Worm (Caenorhabditis elegans): ENCODE measurements around the gene F25B4.8.

The F25B4.8 gene

DNA sequence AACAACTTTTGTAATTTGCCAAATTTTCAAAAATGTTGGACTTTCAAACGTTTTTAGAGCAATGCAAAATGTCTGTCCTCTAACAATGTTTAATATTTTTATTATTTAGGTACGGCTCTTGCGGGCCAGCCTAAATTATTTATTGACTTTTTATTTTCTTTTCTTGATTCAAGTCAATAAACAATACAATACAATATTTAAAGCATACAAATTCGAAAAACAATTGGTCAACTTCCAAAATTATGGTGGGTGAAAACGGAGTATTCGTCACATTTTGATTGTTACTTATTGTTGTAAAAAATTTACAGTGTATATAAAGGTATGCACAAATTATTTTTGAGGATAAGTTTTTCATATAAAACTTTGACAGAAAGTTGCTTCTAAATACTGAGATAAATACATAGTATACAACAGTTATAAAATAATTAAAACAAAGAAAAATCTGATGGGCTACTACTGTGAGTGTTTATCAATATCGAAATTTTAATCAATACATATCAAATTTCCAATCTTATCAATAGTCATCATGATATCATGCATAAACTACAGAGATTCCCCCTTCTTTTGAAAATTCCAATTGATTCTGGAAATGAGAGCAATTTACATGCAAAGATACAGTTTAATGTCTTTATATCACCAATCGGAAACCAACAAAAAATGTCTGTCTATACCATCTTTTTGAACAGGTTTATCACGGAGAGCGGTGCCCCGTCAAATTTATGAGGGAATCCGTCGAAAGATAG lies at the start of gene F25B4.8:
F25B4.8 (minus strand) TSS at position 51 of the 743 bp plus-strand sequence.
- TF ChIP-seq flh-1 (GFP tag; optimal IDR thresholded peaks at IDR 0.05) (no peak), cnd-1 (tag; optimal IDR thresholded peaks at IDR 0.05) (no peak), lsy-2 (tag; optimal IDR thresholded peaks at IDR 0.05) (no peak), mep-1 (tag; optimal IDR thresholded peaks at IDR 0.05) (no peak), snpc-4 (tag; optimal IDR thresholded peaks at IDR 0.05) (no peak), ztf-11 (tag; optimal IDR thresholded peaks at IDR 0.05) (no peak), hlh-1 (tag; optimal IDR thresholded peaks at IDR 0.05) (no peak), lin-32 (GFP tag; optimal IDR thresholded peaks at IDR 0.05) (no peak), M03D4.4 (tag; optimal IDR thresholded peaks at IDR 0.05) (no peak), sptf-1 (tag; optimal IDR thresholded peaks at IDR 0.05) (no peak), elt-1 (tag; optimal IDR thresholded peaks at IDR 0.05; ENCODE audit: borderline replicate concordance, insufficient read depth) (no peak), drap-1 (GFP tag; optimal IDR thresholded peaks at IDR 0.05) (no peak), ceh-39 (tag; optimal IDR thresholded peaks at IDR 0.05) (no peak), ceh-43 (GFP tag; optimal IDR thresholded peaks at IDR 0.05) (no peak)

DNA sequence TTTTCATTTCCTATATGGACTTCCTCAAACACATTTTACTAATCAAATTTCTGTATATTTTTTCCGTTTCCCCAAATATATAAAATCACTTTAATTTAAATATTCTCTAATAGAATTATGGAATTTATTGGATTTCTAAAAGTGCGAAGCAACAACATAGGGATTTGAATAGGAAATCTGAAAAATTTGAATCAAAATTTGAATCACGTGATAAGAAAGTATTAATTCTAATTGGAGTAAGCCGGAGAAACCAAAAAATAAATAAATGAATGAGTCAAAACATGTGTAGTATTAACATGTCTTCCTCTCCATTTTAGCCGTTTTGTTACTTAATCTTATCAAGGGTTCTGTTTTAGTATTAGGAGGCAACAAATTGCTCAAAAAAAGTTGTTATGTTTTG lies 49.7 kb upstream of the F25B4.8 start:
- TF ChIP-seq sptf-1 (tag; optimal IDR thresholded peaks at IDR 0.05) (no peak), hlh-1 (tag; optimal IDR thresholded peaks at IDR 0.05) (no peak), elt-1 (tag; optimal IDR thresholded peaks at IDR 0.05; ENCODE audit: borderline replicate concordance, insufficient read depth) (no peak), elt-3 (tag; optimal IDR thresholded peaks at IDR 0.05) (no peak), lin-32 (GFP tag; optimal IDR thresholded peaks at IDR 0.05) (no peak), nhr-76 (tag; optimal IDR thresholded peaks at IDR 0.05) (no peak), zip-8 (tag; optimal IDR thresholded peaks at IDR 0.05) (no peak), ces-1 (GFP tag; optimal IDR thresholded peaks at IDR 0.05) (no peak), blmp-1 (tag; optimal IDR thresholded peaks at IDR 0.05) (no peak), pha-4 (tag; optimal IDR thresholded peaks at IDR 0.05) (no peak), mab-5 (tag; optimal IDR thresholded peaks at IDR 0.05) (no peak), bed-3 (GFP tag; optimal IDR thresholded peaks at IDR 0.05) (no peak), unc-62 (GFP tag; optimal IDR thresholded peaks at IDR 0.05) (no peak), ceh-83 (GFP tag; optimal IDR thresholded peaks at IDR 0.05) (no peak), ceh-39 (tag; optimal IDR thresholded peaks at IDR 0.05) (no peak), nhr-2 (tag; optimal IDR thresholded peaks at IDR 0.05) (no peak)

ce11 chrV:5739438-5739837 lies 47.9 kb upstream of the F25B4.8 start:
- TF ChIP-seq drap-1 (GFP tag; optimal IDR thresholded peaks at IDR 0.05) (no peak), ceh-39 (tag; optimal IDR thresholded peaks at IDR 0.05) (no peak), lin-32 (GFP tag; optimal IDR thresholded peaks at IDR 0.05) (no peak), unc-39 (tag; optimal IDR thresholded peaks at IDR 0.05) (no peak), nhr-28 (tag; optimal IDR thresholded peaks at IDR 0.05) (no peak), pha-4 (tag; optimal IDR thresholded peaks at IDR 0.05) (no peak), ceh-83 (GFP tag; optimal IDR thresholded peaks at IDR 0.05) (no peak), blmp-1 (tag; optimal IDR thresholded peaks at IDR 0.05) (no peak), unc-62 (GFP tag; optimal IDR thresholded peaks at IDR 0.05) (no peak), flh-1 (GFP tag; optimal IDR thresholded peaks at IDR 0.05) (no peak), nhr-2 (tag; optimal IDR thresholded peaks at IDR 0.05) (no peak), mls-2 (tag; optimal IDR thresholded peaks at IDR 0.05) (no peak), tbx-8 (GFP tag; optimal IDR thresholded peaks at IDR 0.05) (no peak), mep-1 (tag; optimal IDR thresholded peaks at IDR 0.05) (no peak), bed-3 (GFP tag; optimal IDR thresholded peaks at IDR 0.05) (no peak), unc-120 (tag; optimal IDR thresholded peaks at IDR 0.05; ENCODE audit: poor library complexity, severe bottlenecking) (no peak)

ce11 chrV:5736068-5736467 lies 44.6 kb upstream of the F25B4.8 start, which contains the start of gene K09H11.6:
Gene K09H11.6, minus strand, starts transcription at chrV:5736168.
- no peak for TF ChIP-seq drap-1 (GFP tag; optimal IDR thresholded peaks at IDR 0.05)
- no peak for TF ChIP-seq pha-4 (tag; optimal IDR thresholded peaks at IDR 0.05)
- no peak for TF ChIP-seq nhr-28 (tag; optimal IDR thresholded peaks at IDR 0.05)
- no peak for TF ChIP-seq nhr-237 (tag; optimal IDR thresholded peaks at IDR 0.05)
- TF ChIP-seq lsy-2 (tag; optimal IDR thresholded peaks at IDR 0.05): no peak
- TF ChIP-seq mep-1 (tag; optimal IDR thresholded peaks at IDR 0.05): no peak
- no peak for TF ChIP-seq ham-2 (GFP tag; optimal IDR thresholded peaks at IDR 0.05)
- no peak for TF ChIP-seq flh-1 (GFP tag; optimal IDR thresholded peaks at IDR 0.05)
- no peak for TF ChIP-seq cnd-1 (tag; optimal IDR thresholded peaks at IDR 0.05)
- no peak for TF ChIP-seq elt-1 (tag; optimal IDR thresholded peaks at IDR 0.05; ENCODE audit: borderline replicate concordance, insufficient read depth)
- no peak for TF ChIP-seq nhr-2 (tag; optimal IDR thresholded peaks at IDR 0.05)
- no peak for TF ChIP-seq tbx-8 (GFP tag; optimal IDR thresholded peaks at IDR 0.05)

Data from whole organism, mixed stage, embryonic.